Worm (Caenorhabditis elegans) whole organism, L3 larva: ENCODE measurements around the gene ribo-1.

Experiments
- ama-1 ChIP-seq: fragments of 150-350 bp; optimal IDR thresholded peaks from 2 replicates; lab custom pipeline; 2018
- eor-1 ChIP-seq, 2 experiments: fragments of 150-350 bp; optimal IDR thresholded peaks; 2 replicates each; lab custom pipeline; 2014 to 2018; ENCODE audit warnings: missing biosample characterization in 2 of 2, missing genetic modification characterization in 2 of 2
- fos-1 ChIP-seq: fragments of 150-350 bp; optimal IDR thresholded peaks from 2 replicates; lab custom pipeline; 2014; ENCODE audit warnings: missing biosample characterization, missing genetic modification characterization
- mdl-1 ChIP-seq: fragments of 150-350 bp; optimal IDR thresholded peaks from 2 replicates; lab custom pipeline; 2014; ENCODE audit warnings: missing biosample characterization, missing genetic modification characterization
- nhr-11 ChIP-seq: fragments of 150-350 bp; optimal IDR thresholded peaks from 2 replicates; lab custom pipeline; 2014; ENCODE audit warnings: missing biosample characterization, missing genetic modification characterization
- nhr-76 ChIP-seq: fragments of 150-350 bp; sonication (generic microtip); optimal IDR thresholded peaks from 5 replicates; lab custom pipeline; 2014; ENCODE audit warnings: missing biosample characterization, missing genetic modification characterization
- skn-1 ChIP-seq: fragments of 150-350 bp; optimal IDR thresholded peaks from 2 replicates; lab custom pipeline; 2014; ENCODE audit warnings: missing biosample characterization, missing genetic modification characterization

- TF ChIP-seq eor-1 (tag; optimal IDR thresholded peaks at IDR 0.05; lab: Kevin White, UChicago) (no peak), nhr-76 (tag; lab: Kevin White, UChicago) (no peak), skn-1 (tag; lab: Kevin White, UChicago) (no peak), ama-1 (lab: Kevin White, UChicago) (no peak), fos-1 (tag; lab: Kevin White, UChicago) (no peak), mdl-1 (tag; lab: Kevin White, UChicago) (no peak), nhr-11 (tag; lab: Kevin White, UChicago) (no peak)
These were observed 4.5 kb upstream of the ribo-1 start, which contains the start of the genes T22D1.17 and T22D1.8 for ce11 chrIV:6905947-6906489.
